Worm (Caenorhabditis elegans): Measurements from ENCODE around the gene elo-5.

The elo-5 gene

ce11 chrIV:5360533-5360932 is 16.4 kb downstream of the elo-5 start, which contains the start of gene F41H10.5 (continued):
- no peak for TF ChIP-seq hlh-17 (GFP tag; optimal IDR thresholded peaks at IDR 0.05; ENCODE audit: borderline replicate concordance)

- TF ChIP-seq snpc-4 (tag; optimal IDR thresholded peaks at IDR 0.05): no peak
- no peak for TF ChIP-seq mab-9 (GFP tag; IDR thresholded peaks at IDR 0.05)
- no peak for TF ChIP-seq snu-23 (GFP tag; optimal IDR thresholded peaks at IDR 0.05)
- TF ChIP-seq jun-1 (tag; optimal IDR thresholded peaks at IDR 0.05): no peak
- TF ChIP-seq zag-1 (tag; optimal IDR thresholded peaks at IDR 0.05): no peak
- no peak for TF ChIP-seq ceh-63 (GFP tag; optimal IDR thresholded peaks at IDR 0.05)
- no peak for TF ChIP-seq aha-1 (tag; optimal IDR thresholded peaks at IDR 0.05)
- TF ChIP-seq lin-13 (GFP tag; optimal IDR thresholded peaks at IDR 0.05): no peak
- TF ChIP-seq nhr-77 (tag; optimal IDR thresholded peaks at IDR 0.05): no peak
- no peak for TF ChIP-seq lsy-2 (tag; optimal IDR thresholded peaks at IDR 0.05)
- no peak for TF ChIP-seq ces-1 (GFP tag; optimal IDR thresholded peaks at IDR 0.05)
- TF ChIP-seq rnt-1 (tag; optimal IDR thresholded peaks at IDR 0.05): no peak
- TF ChIP-seq lir-3 (tag; optimal IDR thresholded peaks at IDR 0.05; ENCODE audit: poor library complexity): no peak
- TF ChIP-seq nhr-71 (tag; optimal IDR thresholded peaks at IDR 0.05): no peak
- TF ChIP-seq hlh-4 (tag; optimal IDR thresholded peaks at IDR 0.05): no peak
- TF ChIP-seq mep-1 (tag; optimal IDR thresholded peaks at IDR 0.05): no peak
- no peak for TF ChIP-seq nhr-237 (tag; optimal IDR thresholded peaks at IDR 0.05)
- TF ChIP-seq xbp-1 (tag; optimal IDR thresholded peaks at IDR 0.05): no peak
- no peak for TF ChIP-seq efl-1 (optimal IDR thresholded peaks at IDR 0.05)
- no peak for TF ChIP-seq efl-1 (GFP tag; optimal IDR thresholded peaks at IDR 0.05 in 1 of 2)
- TF ChIP-seq vab-15 (tag; optimal IDR thresholded peaks at IDR 0.05): no peak
Measured at ce11 chrIV:5354564-5354963, 22.4 kb downstream of the elo-5 start.

- TF ChIP-seq zag-1 (tag; optimal IDR thresholded peaks at IDR 0.05) (no peak), lin-35 (GFP tag; optimal IDR thresholded peaks at IDR 0.05) (peak; percentile 3 to 74), hlh-4 (tag; optimal IDR thresholded peaks at IDR 0.05) (no peak), lsy-2 (tag; optimal IDR thresholded peaks at IDR 0.05) (peak; percentile 42 to 92), dpl-1 (GFP tag; optimal IDR thresholded peaks at IDR 0.05) (peak; percentile 21 to 74 (median 53)), alr-1 (tag; optimal IDR thresholded peaks at IDR 0.05; ENCODE audit: borderline replicate concordance) (no peak), zip-4 (GFP tag; optimal IDR thresholded peaks at IDR 0.05) (no peak), F16B12.6 (tag; optimal IDR thresholded peaks at IDR 0.05) (no peak), aly-2 (tag; optimal IDR thresholded peaks at IDR 0.05) (no peak), nhr-19 (GFP tag; conservative IDR thresholded peaks at IDR 0.05) (no peak), lir-3 (tag; optimal IDR thresholded peaks at IDR 0.05; ENCODE audit: poor library complexity) (no peak), rnt-1 (tag; optimal IDR thresholded peaks at IDR 0.05) (peak; percentile 3), efl-1 (optimal IDR thresholded peaks at IDR 0.05) (peak; percentile 18 to 57), efl-1 (GFP tag; optimal IDR thresholded peaks at IDR 0.05 in 1 of 2) (peak; percentile 69 to 95)
Measured at ce11 chrIV:5354124-5354523, 22.8 kb downstream of the elo-5 start, which contains the start of gene Y4C6B.1. Gene Y4C6B.1, plus strand, starts transcription at chrIV:5354488.

- TF ChIP-seq snpc-4 (tag; optimal IDR thresholded peaks at IDR 0.05) (no peak), ces-1 (GFP tag; optimal IDR thresholded peaks at IDR 0.05) (no peak), nhr-90 (tag; optimal IDR thresholded peaks at IDR 0.05; ENCODE audit: poor library complexity) (no peak), nhr-76 (tag; optimal IDR thresholded peaks at IDR 0.05) (no peak), nhr-28 (tag; optimal IDR thresholded peaks at IDR 0.05) (no peak), pqm-1 (tag; optimal IDR thresholded peaks at IDR 0.05) (no peak), sox-4 (tag; optimal IDR thresholded peaks at IDR 0.05) (no peak), blmp-1 (tag; optimal IDR thresholded peaks at IDR 0.05) (no peak), ceh-8 (GFP tag; optimal IDR thresholded peaks at IDR 0.05) (no peak), hlh-4 (tag; optimal IDR thresholded peaks at IDR 0.05) (no peak), ceh-88 (GFP tag; IDR thresholded peaks at IDR 0.05) (no peak), hlh-17 (GFP tag; optimal IDR thresholded peaks at IDR 0.05; ENCODE audit: borderline replicate concordance) (no peak), lir-3 (tag; optimal IDR thresholded peaks at IDR 0.05; ENCODE audit: poor library complexity) (no peak), nhr-84 (tag; optimal IDR thresholded peaks at IDR 0.05) (no peak), ceh-63 (GFP tag; optimal IDR thresholded peaks at IDR 0.05) (no peak), vab-15 (tag; optimal IDR thresholded peaks at IDR 0.05) (no peak), mef-2 (tag; optimal IDR thresholded peaks at IDR 0.05) (no peak), zag-1 (tag; optimal IDR thresholded peaks at IDR 0.05) (no peak), mdl-1 (tag; optimal IDR thresholded peaks at IDR 0.05) (no peak), nhr-71 (tag; optimal IDR thresholded peaks at IDR 0.05) (no peak)
Measured at ce11 chrIV:5353364-5353763, 23.6 kb downstream of the elo-5 start, which contains the start of gene Y4C6B.7. Gene Y4C6B.7, minus strand, starts transcription at chrIV:5353464.
